Fruit fly (Drosophila melanogaster) whole organism, embryonic: ENCODE measurements around the gene PK1-R.
A peak's percentile ranks its signal among the peaks of the same experiment; 100 is the strongest.

ENCODE experiments used
- ATbp ChIP-seq: fragments of 200-800 bp; sonication (Bioruptor generic); optimal IDR thresholded peaks from 2 replicates; lab custom pipeline; 2017; ENCODE audit warnings: missing biosample characterization, mild to moderate bottlenecking, missing genetic modification characterization, missing genetic modification reagents
- Abd-B ChIP-seq: fragments of 200-800 bp; sonication (Bioruptor generic); optimal IDR thresholded peaks from 2 replicates; lab custom pipeline; 2018; ENCODE audit warnings: missing biosample characterization, mild to moderate bottlenecking, missing genetic modification characterization, moderate library complexity
- CG11504 ChIP-seq: fragments of 200-800 bp; sonication (Bioruptor generic); optimal IDR thresholded peaks from 3 replicates; lab custom pipeline; 2019; ENCODE audit warnings: missing biosample characterization, mild to moderate bottlenecking, missing genetic modification characterization, moderate library complexity
- CG13123 ChIP-seq: fragments of 200-800 bp; sonication (Bioruptor generic); optimal IDR thresholded peaks from 2 replicates; lab custom pipeline; 2016; ENCODE audit warnings: missing biosample characterization, missing genetic modification characterization
- CG13296 ChIP-seq: fragments of 200-800 bp; sonication (Bioruptor generic); optimal IDR thresholded peaks from 3 replicates; lab custom pipeline; 2018; ENCODE audit warnings: missing biosample characterization, mild to moderate bottlenecking, missing genetic modification characterization
- CG13624 ChIP-seq: fragments of 200-800 bp; sonication (Bioruptor generic); optimal IDR thresholded peaks from 2 replicates; lab custom pipeline; 2016; ENCODE audit warnings: missing biosample characterization, missing genetic modification characterization
- CG15514 ChIP-seq: fragments of 200-800 bp; sonication (Bioruptor generic); optimal IDR thresholded peaks from 3 replicates; lab custom pipeline; 2017; ENCODE audit warnings: missing biosample characterization, missing genetic modification characterization, mild to moderate bottlenecking, moderate library complexity, missing genetic modification reagents
- CG16815 ChIP-seq: fragments of 200-800 bp; sonication (Bioruptor generic); optimal IDR thresholded peaks from 3 replicates; lab custom pipeline; 2017; ENCODE audit warnings: missing biosample characterization, mild to moderate bottlenecking, missing genetic modification characterization
- CG31441 ChIP-seq: fragments of 200-800 bp; sonication (Bioruptor generic); IDR thresholded peaks from 2 replicates; pipeline ENCODE4 v1.3.6; 2022; ENCODE audit warnings: missing biosample characterization, missing genetic modification characterization
- CG3163 ChIP-seq: fragments of 200-800 bp; sonication (Bioruptor generic); optimal IDR thresholded peaks from 3 replicates; lab custom pipeline; 2016; ENCODE audit warnings: missing biosample characterization, missing genetic modification characterization
- CG3281 ChIP-seq: fragments of 200-800 bp; sonication (Bioruptor generic); optimal IDR thresholded peaks from 3 replicates; lab custom pipeline; 2017; ENCODE audit warnings: missing biosample characterization, mild to moderate bottlenecking, missing genetic modification characterization
- CG34376 ChIP-seq: fragments of 200-800 bp; sonication (Bioruptor generic); optimal IDR thresholded peaks from 2 replicates; lab custom pipeline; 2018; ENCODE audit warnings: missing biosample characterization, mild to moderate bottlenecking, missing genetic modification characterization
- CG4360 ChIP-seq: fragments of 200-800 bp; sonication (Bioruptor generic); IDR thresholded peaks from 2 replicates; pipeline ENCODE4 v1.3.6; 2022; ENCODE audit warnings: missing biosample characterization, missing genetic modification characterization
- CG4820 ChIP-seq: fragments of 200-800 bp; sonication (Bioruptor generic); optimal IDR thresholded peaks from 3 replicates; lab custom pipeline; 2016; ENCODE audit warnings: missing biosample characterization, missing genetic modification characterization
- CG6272 ChIP-seq: fragments of 200-800 bp; sonication (Bioruptor generic); IDR thresholded peaks from 2 replicates; pipeline ENCODE4 v1.3.6; 2022; ENCODE audit warnings: missing biosample characterization, missing genetic modification characterization
- CG6683 ChIP-seq: fragments of 200-800 bp; sonication (Bioruptor generic); optimal IDR thresholded peaks from 2 replicates; lab custom pipeline; 2017; ENCODE audit warnings: missing biosample characterization, mild to moderate bottlenecking, missing genetic modification characterization, missing genetic modification reagents
- CG7271 ChIP-seq: fragments of 200-800 bp; sonication (Bioruptor generic); optimal IDR thresholded peaks from 2 replicates; lab custom pipeline; 2018; ENCODE audit warnings: missing biosample characterization, mild to moderate bottlenecking, missing genetic modification characterization, moderate library complexity
- CrebB ChIP-seq: fragments of 200-800 bp; sonication (Bioruptor generic); optimal IDR thresholded peaks from 3 replicates; lab custom pipeline; 2018; ENCODE audit warnings: missing biosample characterization, mild to moderate bottlenecking, missing genetic modification characterization
- D19A ChIP-seq: fragments of 200-800 bp; optimal IDR thresholded peaks from 3 replicates; lab custom pipeline; 2019; ENCODE audit warnings: missing biosample characterization, mild to moderate bottlenecking, missing genetic modification characterization, moderate library complexity
- Dad ChIP-seq: fragments of 200-800 bp; sonication (Bioruptor generic); optimal IDR thresholded peaks from 3 replicates; lab custom pipeline; 2016; ENCODE audit warnings: missing biosample characterization, missing genetic modification characterization
- Fer2 ChIP-seq: fragments of 200-800 bp; sonication (Bioruptor generic); optimal IDR thresholded peaks from 2 replicates; lab custom pipeline; 2018; ENCODE audit warnings: missing biosample characterization, mild to moderate bottlenecking, missing genetic modification characterization, moderate library complexity
- HHEX ChIP-seq: fragments of 200-800 bp; sonication (Bioruptor generic); optimal IDR thresholded peaks from 3 replicates; lab custom pipeline; 2017; ENCODE audit warnings: missing biosample characterization, mild to moderate bottlenecking, missing genetic modification characterization, missing genetic modification reagents
- Hmr ChIP-seq: fragments of 200-800 bp; sonication (Bioruptor generic); optimal IDR thresholded peaks from 3 replicates; lab custom pipeline; 2017; ENCODE audit warnings: mild to moderate bottlenecking, missing biosample characterization, missing genetic modification reagents, missing genetic modification characterization
- Hr39 ChIP-seq: fragments of >200 bp; optimal IDR thresholded peaks from 2 replicates; lab custom pipeline; 2017
- Hr51 ChIP-seq, 2 experiments: fragments of 200-800 bp; sonication (Bioruptor generic); optimal IDR thresholded peaks; 2 replicates in 1 of 2; 3 replicates in 1 of 2; lab custom pipeline; 2016 to 2018; ENCODE audit warnings: missing biosample characterization in 2 of 2, missing genetic modification characterization in 2 of 2, mild to moderate bottlenecking in 1 of 2, moderate library complexity in 1 of 2
- Mad ChIP-seq: fragments of 200-800 bp; sonication (Bioruptor generic); optimal IDR thresholded peaks from 2 replicates; lab custom pipeline; 2016; ENCODE audit warnings: missing biosample characterization, missing genetic modification characterization
- Mes4 ChIP-seq: fragments of 200-800 bp; sonication (Bioruptor generic); optimal IDR thresholded peaks from 2 replicates; lab custom pipeline; 2016; ENCODE audit warnings: missing biosample characterization, missing genetic modification characterization
- NC2β ChIP-seq: fragments of 200-800 bp; sonication (Bioruptor generic); optimal IDR thresholded peaks from 2 replicates; lab custom pipeline; 2016; ENCODE audit warnings: missing biosample characterization, missing genetic modification characterization
- Rfx ChIP-seq: fragments of 200-800 bp; sonication (Bioruptor generic); IDR thresholded peaks from 2 replicates; pipeline ENCODE4 v1.3.6; 2022; ENCODE audit warnings: missing biosample characterization, missing genetic modification characterization
- Sin3A ChIP-seq: fragments of >200 bp; optimal IDR thresholded peaks from 2 replicates; lab custom pipeline; 2018
- Sox100B ChIP-seq: fragments of 200-800 bp; sonication (Bioruptor generic); optimal IDR thresholded peaks from 3 replicates; lab custom pipeline; 2018; ENCODE audit warnings: missing biosample characterization, mild to moderate bottlenecking, missing genetic modification characterization
- Stat92E ChIP-seq, 3 experiments: fragments of >200 bp in 2 of 3; fragments of 200-800 bp in 1 of 3; sonication (Bioruptor generic) in 1 of 3; optimal IDR thresholded peaks; 2 replicates each; lab custom pipeline; 2017 to 2019; ENCODE audit warnings: missing biosample characterization in 3 of 3, missing genetic modification characterization in 3 of 3, mild to moderate bottlenecking in 1 of 3, moderate library complexity in 1 of 3
- Usf ChIP-seq: fragments of 200-800 bp; sonication (Bioruptor generic); optimal IDR thresholded peaks from 2 replicates; lab custom pipeline; 2017; ENCODE audit warnings: missing genotype, missing biosample characterization, missing genetic modification characterization
- YL-1 ChIP-seq: fragments of 200-800 bp; sonication (Bioruptor generic); optimal IDR thresholded peaks from 3 replicates; lab custom pipeline; 2017; ENCODE audit warnings: missing biosample characterization, mild to moderate bottlenecking, missing genetic modification characterization
- al ChIP-seq: fragments of 200-800 bp; sonication (Bioruptor generic); IDR thresholded peaks from 2 replicates; pipeline ENCODE4 v1.3.6; 2022; ENCODE audit warnings: missing biosample characterization, missing genetic modification characterization
- cas ChIP-seq: fragments of 200-800 bp; sonication (Bioruptor generic); IDR thresholded peaks from 2 replicates; pipeline ENCODE4 v1.3.6; 2022; ENCODE audit warnings: missing biosample characterization, missing genetic modification characterization
- eve ChIP-seq, 2 experiments: fragments of >200 bp; optimal IDR thresholded peaks; 2 replicates each; lab custom pipeline; 2017; ENCODE audit warnings: missing biosample characterization in 2 of 2, missing genetic modification characterization in 2 of 2
- fd96Cb ChIP-seq: fragments of 200-800 bp; sonication (Bioruptor generic); optimal IDR thresholded peaks from 2 replicates; lab custom pipeline; 2018; ENCODE audit warnings: missing biosample characterization, mild to moderate bottlenecking, missing genetic modification characterization, moderate library complexity
- grau ChIP-seq: fragments of 200-800 bp; optimal IDR thresholded peaks from 3 replicates; lab custom pipeline; 2019; ENCODE audit warnings: missing biosample characterization, mild to moderate bottlenecking, missing genetic modification characterization, moderate library complexity
- jumu ChIP-seq: fragments of 200-800 bp; sonication (Bioruptor generic); optimal IDR thresholded peaks from 3 replicates; lab custom pipeline; 2016; ENCODE audit warnings: missing biosample characterization, missing genetic modification characterization
- lab ChIP-seq: fragments of 200-800 bp; sonication (Bioruptor generic); optimal IDR thresholded peaks from 3 replicates; lab custom pipeline; 2017; ENCODE audit warnings: missing biosample characterization, missing genetic modification characterization, mild to moderate bottlenecking, moderate library complexity, missing genetic modification reagents
- lilli ChIP-seq: fragments of 200-800 bp; sonication (Bioruptor generic); optimal IDR thresholded peaks from 3 replicates; lab custom pipeline; 2016; ENCODE audit warnings: missing biosample characterization, missing genetic modification characterization
- pb ChIP-seq: fragments of 200-800 bp; sonication (Bioruptor generic); optimal IDR thresholded peaks from 3 replicates; lab custom pipeline; 2016; ENCODE audit warnings: missing biosample characterization, missing genetic modification characterization
- phol ChIP-seq: fragments of 200-800 bp; sonication (Bioruptor generic); optimal IDR thresholded peaks from 3 replicates; lab custom pipeline; 2018; ENCODE audit warnings: missing biosample characterization, mild to moderate bottlenecking, missing genetic modification characterization, moderate library complexity
- prd ChIP-seq, 3 experiments: fragments of >200 bp in 2 of 3; fragments of 200-800 bp in 1 of 3; sonication (Bioruptor generic) in 1 of 3; optimal IDR thresholded peaks in 2 of 3; IDR thresholded peaks in 1 of 3; 2 replicates in 2 of 3; 3 replicates in 1 of 3; pipeline versions ENCODE4 v1.3.6 to Lab custom; 2017 to 2022; ENCODE audit warnings: missing biosample characterization in 1 of 3, missing genetic modification characterization in 1 of 3
- salm ChIP-seq: fragments of 200-800 bp; sonication (Bioruptor generic); optimal IDR thresholded peaks from 2 replicates; lab custom pipeline; 2018; ENCODE audit warnings: missing biosample characterization, mild to moderate bottlenecking, missing genetic modification characterization
- schlank ChIP-seq: fragments of 200-800 bp; sonication (Bioruptor generic); optimal IDR thresholded peaks from 2 replicates; lab custom pipeline; 2018; ENCODE audit warnings: missing biosample characterization, mild to moderate bottlenecking, missing genetic modification characterization
- seq ChIP-seq: fragments of 200-800 bp; sonication (Bioruptor generic); IDR thresholded peaks from 2 replicates; pipeline ENCODE4 v1.3.6; 2022; ENCODE audit warnings: missing biosample characterization, missing genetic modification characterization
- tio ChIP-seq: fragments of 200-800 bp; sonication (Bioruptor generic); optimal IDR thresholded peaks from 2 replicates; lab custom pipeline; 2017; ENCODE audit warnings: missing biosample characterization, missing genetic modification characterization, inconsistent platforms
- tll ChIP-seq, 2 experiments: fragments of 200-800 bp in 1 of 2; fragments of >200 bp in 1 of 2; sonication (Bioruptor generic) in 1 of 2; optimal IDR thresholded peaks; 2 replicates each; lab custom pipeline; 2017 to 2019; ENCODE audit warnings: missing biosample characterization in 2 of 2, missing genetic modification characterization in 2 of 2, mild to moderate bottlenecking in 1 of 2, moderate library complexity in 1 of 2
- zfh1 ChIP-seq: fragments of 200-800 bp; sonication (Bioruptor generic); IDR thresholded peaks from 3 replicates; pipeline ENCODE4 v1.3.6; 2022; ENCODE audit warnings: missing biosample characterization, missing genetic modification characterization

Gene PK1-R

DNA sequence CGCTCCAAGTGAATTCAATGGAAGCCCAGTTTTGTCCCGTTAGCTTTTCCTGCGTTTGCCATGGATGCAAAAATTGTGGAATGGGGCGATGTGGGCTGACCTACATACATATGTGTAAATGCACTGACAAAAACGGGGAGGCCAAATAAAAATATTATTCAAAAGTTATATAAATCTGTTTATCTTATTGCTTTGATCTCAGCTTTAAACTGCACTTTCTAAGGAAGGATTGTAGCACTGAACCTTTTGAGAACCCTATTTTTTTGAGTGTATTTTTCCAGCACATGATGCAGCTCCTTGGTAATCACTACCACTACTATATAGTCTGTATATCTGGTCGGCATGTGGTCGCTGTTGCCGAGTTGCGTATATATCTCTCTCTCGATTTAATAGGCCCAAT lies 25.9 kb downstream of the PK1-R start (continued):
- TF ChIP-seq cas (GFP tag; lab: Robert Waterston, UW) (no peak), CG11504 (tag; lab: Kevin White, UChicago) (peak; percentile 73), Sox100B (peak; percentile 35), Hmr (GFP tag; lab: Kevin White, UChicago) (no peak), Dad (GFP tag; lab: Kevin White, UChicago) (peak; percentile 17), Usf (GFP tag; lab: Kevin White, UChicago) (no peak), pb (GFP tag; lab: Kevin White, UChicago) (no peak), CG6683 (GFP tag; lab: Kevin White, UChicago) (no peak), D19A (tag; lab: Kevin White, UChicago) (peak; percentile 28), seq (GFP tag; lab: Robert Waterston, UW) (no peak), Rfx (GFP tag; lab: Robert Waterston, UW) (peak; percentile 69), CG3163 (GFP tag; lab: Kevin White, UChicago) (no peak), YL-1 (GFP tag; lab: Kevin White, UChicago) (no peak), tio (GFP tag; lab: Kevin White, UChicago) (no peak), HHEX (GFP tag; lab: Kevin White, UChicago) (peak; percentile 58), Abd-B (peak; percentile 19), jumu (GFP tag; lab: Kevin White, UChicago) (no peak), CG34376 (GFP tag; lab: Kevin White, UChicago) (no peak), Hr51 (GFP tag; optimal IDR thresholded peaks at IDR 0.05; lab: Kevin White, UChicago) (peak in 1 of 2 experiments; percentile 55), grau (tag; lab: Kevin White, UChicago) (peak; percentile 21), CG4360 (GFP tag; lab: Robert Waterston, UW) (no peak), Fer2 (tag; lab: Kevin White, UChicago) (no peak), CG16815 (GFP tag; lab: Kevin White, UChicago) (no peak), phol (tag; lab: Kevin White, UChicago) (peak; percentile 45), zfh1 (GFP tag; lab: Robert Waterston, UW) (peak; percentile 64; the same call in 1 of the 3 replicates), CG13123 (GFP tag; lab: Kevin White, UChicago) (no peak), al (GFP tag; lab: Robert Waterston, UW) (no peak), schlank (tag; lab: Kevin White, UChicago) (no peak), CG13624 (GFP tag; lab: Kevin White, UChicago) (no peak), Stat92E (GFP tag; optimal IDR thresholded peaks at IDR 0.05; lab: Kevin White, UChicago) (no peak), CG3281 (GFP tag; lab: Kevin White, UChicago) (peak; percentile 40), CG7271 (tag; lab: Kevin White, UChicago) (no peak), eve (GFP tag; optimal IDR thresholded peaks at IDR 0.05; lab: Kevin White, UChicago) (peak in 1 of 2 experiments; percentile 30), CG13296 (GFP tag; lab: Kevin White, UChicago) (peak; percentile 21), Sin3A (lab: Kevin White, UChicago) (no peak), CG6272 (GFP tag; lab: Robert Waterston, UW) (no peak), CG31441 (GFP tag; lab: Robert Waterston, UW) (0 out of 2 replicates have a peak, but pooled peaks have one; percentile 20), lab (GFP tag; lab: Kevin White, UChicago) (peak; percentile 77), NC2β (GFP tag; lab: Kevin White, UChicago) (no peak), Mad (no peak), tll (GFP tag; optimal IDR thresholded peaks at IDR 0.05; lab: Kevin White, UChicago) (no peak), CG4820 (GFP tag; lab: Kevin White, UChicago) (peak; percentile 38), CrebB (tag; lab: Kevin White, UChicago) (no peak), Mes4 (GFP tag; lab: Kevin White, UChicago) (no peak), lilli (GFP tag; lab: Kevin White, UChicago) (peak; percentile 7), fd96Cb (tag; lab: Kevin White, UChicago) (peak; percentile 59), CG15514 (GFP tag; lab: Kevin White, UChicago) (peak; percentile 10), prd (optimal IDR thresholded peaks at IDR 0.05; lab: Kevin White, UChicago) (no peak), prd (GFP tag; IDR thresholded peaks at IDR 0.05; lab: Robert Waterston, UW) (peak; percentile 78), ATbp (GFP tag; lab: Kevin White, UChicago) (peak; percentile 31), salm (tag; lab: Kevin White, UChicago) (no peak), Hr39 (lab: Kevin White, UChicago) (no peak)
